Fruit fly (Drosophila melanogaster) whole organism, prepupa: Measurements from ENCODE around the gene Osi13.

Experiments used
- CG6854 ChIP-seq: fragments of 200-800 bp; sonication (Bioruptor generic); optimal IDR thresholded peaks from 2 replicates; lab custom pipeline; 2017; ENCODE audit warnings: missing biosample characterization, mild to moderate bottlenecking, missing genetic modification characterization
- CG7368 ChIP-seq: fragments of 200-800 bp; sonication (Bioruptor generic); optimal IDR thresholded peaks from 3 replicates; lab custom pipeline; 2016; ENCODE audit warnings: missing biosample characterization, missing genetic modification characterization
- Eip75B ChIP-seq: fragments of 200-800 bp; sonication (Bioruptor generic); optimal IDR thresholded peaks from 3 replicates; lab custom pipeline; 2016; ENCODE audit warnings: missing biosample characterization, missing genetic modification characterization
- Hr38 ChIP-seq: sonication (Bioruptor generic); optimal IDR thresholded peaks from 2 replicates; lab custom pipeline; 2016; ENCODE audit warnings: missing biosample characterization, missing genetic modification characterization
- Hr39 ChIP-seq: fragments of 200-800 bp; sonication (Bioruptor generic); optimal IDR thresholded peaks from 2 replicates; lab custom pipeline; 2016; ENCODE audit warnings: missing biosample characterization, missing genetic modification characterization
- Met ChIP-seq: fragments of 200-800 bp; sonication (Bioruptor generic); optimal IDR thresholded peaks from 3 replicates; lab custom pipeline; 2016; ENCODE audit warnings: missing biosample characterization, missing genetic modification characterization
- achi ChIP-seq: fragments of 200-800 bp; sonication (Bioruptor generic); optimal IDR thresholded peaks from 3 replicates; lab custom pipeline; 2016; ENCODE audit warnings: missing biosample characterization, missing genetic modification characterization
- cyc ChIP-seq: fragments of 200-800 bp; sonication (Bioruptor generic); optimal IDR thresholded peaks from 3 replicates; lab custom pipeline; 2016; ENCODE audit warnings: missing biosample characterization, missing genetic modification characterization
- dac ChIP-seq: fragments of 200-800 bp; sonication (Bioruptor generic); optimal IDR thresholded peaks from 2 replicates; lab custom pipeline; 2017; ENCODE audit warnings: missing biosample characterization, mild to moderate bottlenecking, missing genetic modification characterization
- fd85E ChIP-seq: fragments of 200-800 bp; sonication (Bioruptor generic); optimal IDR thresholded peaks from 3 replicates; lab custom pipeline; 2016; ENCODE audit warnings: missing biosample characterization, missing genetic modification characterization
- spab ChIP-seq: fragments of 200-800 bp; sonication (Bioruptor generic); optimal IDR thresholded peaks from 2 replicates; lab custom pipeline; 2017; ENCODE audit warnings: missing biosample characterization, mild to moderate bottlenecking, missing genetic modification characterization, missing genetic modification reagents

Gene Osi13

DNA sequence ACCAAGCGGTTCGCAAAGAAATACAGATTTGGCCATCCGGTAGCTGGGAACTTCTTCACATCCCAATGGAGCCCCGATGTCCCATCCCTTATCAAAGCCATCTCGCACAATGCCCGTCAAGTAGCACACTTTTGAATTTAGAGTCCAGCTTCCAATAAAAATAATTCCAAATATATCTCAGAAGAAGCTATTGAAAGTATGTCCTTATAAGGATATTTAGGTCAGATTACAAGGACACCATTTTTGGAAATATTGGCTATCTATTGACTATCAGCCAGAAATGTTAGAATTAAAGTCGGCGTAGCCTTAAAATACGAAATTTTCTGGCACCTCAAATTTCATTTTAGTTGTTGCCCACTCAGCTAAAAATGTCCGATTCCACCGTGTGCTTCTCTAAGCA, 51.2 kb downstream of the Osi13 start, which contains the start of gene CG10298:
TSS of gene CG10298 (plus strand) at position 301 of the 400 bp plus-strand sequence.
- TF ChIP-seq CG6854: no peak
- no peak for TF ChIP-seq spab (GFP tag; lab: Kevin White, UChicago)
- no peak for TF ChIP-seq cyc
- no peak for TF ChIP-seq dac
- no peak for TF ChIP-seq Hr38 (GFP tag; lab: Kevin White, UChicago)
- TF ChIP-seq fd85E (GFP tag; lab: Kevin White, UChicago): no peak
- no peak for TF ChIP-seq CG7368 (GFP tag; lab: Kevin White, UChicago)
- TF ChIP-seq Met (GFP tag; lab: Kevin White, UChicago): no peak
- TF ChIP-seq Eip75B (GFP tag; lab: Kevin White, UChicago): no peak
- TF ChIP-seq Hr39 (GFP tag; lab: Kevin White, UChicago): no peak
- no peak for TF ChIP-seq achi
